Fruit fly (Drosophila melanogaster) whole organism, embryonic: ENCODE measurements around the gene shams.
A peak's percentile ranks its signal among the peaks of the same experiment; 100 is the strongest.

Source experiments
- Asciz ChIP-seq: fragments of 200-800 bp; sonication (Bioruptor generic); optimal IDR thresholded peaks from 2 replicates; lab custom pipeline; 2017; ENCODE audit warnings: missing biosample characterization, mild to moderate bottlenecking, missing genetic modification characterization, missing genetic modification reagents
- Bgb ChIP-seq: fragments of 200-800 bp; sonication (Bioruptor generic); IDR thresholded peaks from 2 replicates; pipeline ENCODE4 v1.3.6; 2022; ENCODE audit warnings: missing biosample characterization, missing genetic modification characterization; ENCODE audit not compliant: partially characterized antibody
- CG10209 ChIP-seq: fragments of 200-800 bp; sonication (Bioruptor generic); optimal IDR thresholded peaks from 3 replicates; lab custom pipeline; 2017; ENCODE audit warnings: missing biosample characterization, mild to moderate bottlenecking, missing genetic modification characterization, missing genetic modification reagents
- CG10654 ChIP-seq: fragments of 200-800 bp; sonication (Bioruptor generic); optimal IDR thresholded peaks from 2 replicates; lab custom pipeline; 2016; ENCODE audit warnings: missing biosample characterization, missing genetic modification characterization
- CG11695 ChIP-seq: fragments of 200-800 bp; sonication (Bioruptor generic); IDR thresholded peaks from 3 replicates; pipeline ENCODE4 v1.3.6; 2022; ENCODE audit warnings: missing biosample characterization, missing genetic modification characterization
- CG16863 ChIP-seq: fragments of 200-800 bp; sonication (Bioruptor generic); optimal IDR thresholded peaks from 3 replicates; lab custom pipeline; 2016; ENCODE audit warnings: missing biosample characterization, missing genetic modification characterization
- CG2712 ChIP-seq: fragments of 200-800 bp; optimal IDR thresholded peaks from 3 replicates; lab custom pipeline; 2019; ENCODE audit warnings: missing biosample characterization, mild to moderate bottlenecking, missing genetic modification characterization, moderate library complexity
- CG31365 ChIP-seq: fragments of 200-800 bp; sonication (Bioruptor generic); optimal IDR thresholded peaks from 2 replicates; lab custom pipeline; 2018; ENCODE audit warnings: missing biosample characterization, mild to moderate bottlenecking, missing genetic modification characterization
- CG31388 ChIP-seq: fragments of 200-800 bp; sonication (Bioruptor generic); optimal IDR thresholded peaks from 2 replicates; lab custom pipeline; 2016; ENCODE audit warnings: missing biosample characterization, missing genetic modification characterization
- CG31441 ChIP-seq: fragments of 200-800 bp; sonication (Bioruptor generic); IDR thresholded peaks from 2 replicates; pipeline ENCODE4 v1.3.6; 2022; ENCODE audit warnings: missing biosample characterization, missing genetic modification characterization
- CG3281 ChIP-seq: fragments of 200-800 bp; sonication (Bioruptor generic); optimal IDR thresholded peaks from 3 replicates; lab custom pipeline; 2017; ENCODE audit warnings: missing biosample characterization, mild to moderate bottlenecking, missing genetic modification characterization
- CG3847 ChIP-seq: fragments of 200-800 bp; sonication (Bioruptor generic); IDR thresholded peaks from 2 replicates; pipeline ENCODE4 v1.3.6; 2022; ENCODE audit warnings: missing biosample characterization, missing genetic modification characterization
- CG6854 ChIP-seq: fragments of 200-800 bp; sonication (Bioruptor generic); optimal IDR thresholded peaks from 3 replicates; lab custom pipeline; 2017; ENCODE audit warnings: missing biosample characterization, mild to moderate bottlenecking, missing genetic modification characterization
- CG7271 ChIP-seq: fragments of 200-800 bp; sonication (Bioruptor generic); optimal IDR thresholded peaks from 2 replicates; lab custom pipeline; 2018; ENCODE audit warnings: missing biosample characterization, mild to moderate bottlenecking, missing genetic modification characterization, moderate library complexity
- CG7372 ChIP-seq: fragments of 200-800 bp; sonication (Bioruptor generic); IDR thresholded peaks from 2 replicates; pipeline ENCODE4 v1.3.6; 2022; ENCODE audit warnings: missing biosample characterization, missing genetic modification characterization
- CG8290 ChIP-seq, 3 experiments: fragments of 200-800 bp; sonication (Bioruptor generic); optimal IDR thresholded peaks; 2 replicates each; lab custom pipeline; 2016 to 2019; ENCODE audit warnings: missing biosample characterization in 3 of 3, missing genetic modification characterization in 3 of 3, mild to moderate bottlenecking in 2 of 3, moderate library complexity in 1 of 3
- CG8359 ChIP-seq: fragments of 200-800 bp; sonication (Bioruptor generic); optimal IDR thresholded peaks from 2 replicates; lab custom pipeline; 2017; ENCODE audit warnings: missing biosample characterization, mild to moderate bottlenecking, missing genetic modification characterization, borderline replicate concordance
- CG8765 ChIP-seq: fragments of 200-800 bp; sonication (Bioruptor generic); IDR thresholded peaks from 2 replicates; pipeline ENCODE4 v1.3.6; 2022; ENCODE audit warnings: missing biosample characterization, missing genetic modification characterization
- CG8944 ChIP-seq: fragments of 200-800 bp; sonication (Bioruptor generic); optimal IDR thresholded peaks from 3 replicates; lab custom pipeline; 2016; ENCODE audit warnings: missing biosample characterization, missing genetic modification characterization
- CG9437 ChIP-seq: fragments of 200-800 bp; sonication (Bioruptor generic); optimal IDR thresholded peaks from 2 replicates; lab custom pipeline; 2018; ENCODE audit warnings: missing biosample characterization, mild to moderate bottlenecking, missing genetic modification characterization
- Chrac-16 ChIP-seq: fragments of 200-800 bp; sonication (Bioruptor generic); optimal IDR thresholded peaks from 3 replicates; lab custom pipeline; 2016; ENCODE audit warnings: missing biosample characterization, missing genetic modification characterization
- ERR ChIP-seq: fragments of 200-800 bp; sonication (Bioruptor generic); optimal IDR thresholded peaks from 2 replicates; lab custom pipeline; 2016; ENCODE audit warnings: missing biosample characterization, missing genetic modification characterization
- HmgD ChIP-seq: fragments of 200-800 bp; sonication (Bioruptor generic); optimal IDR thresholded peaks from 3 replicates; lab custom pipeline; 2016; ENCODE audit warnings: missing biosample characterization, missing genetic modification characterization
- Myb ChIP-seq: fragments of 200-800 bp; sonication (Bioruptor generic); optimal IDR thresholded peaks from 2 replicates; lab custom pipeline; 2016; ENCODE audit warnings: missing biosample characterization, missing genetic modification characterization
- NC2α ChIP-seq: fragments of 200-800 bp; sonication (Bioruptor generic); optimal IDR thresholded peaks from 2 replicates; lab custom pipeline; 2016; ENCODE audit warnings: missing biosample characterization, missing genetic modification characterization
- NK7.1 ChIP-seq: fragments of 200-800 bp; sonication (Bioruptor generic); optimal IDR thresholded peaks from 3 replicates; lab custom pipeline; 2016; ENCODE audit warnings: missing biosample characterization, missing genetic modification characterization
- Neu2 ChIP-seq: fragments of 200-800 bp; sonication (Bioruptor generic); optimal IDR thresholded peaks from 3 replicates; lab custom pipeline; 2016; ENCODE audit warnings: missing biosample characterization, missing genetic modification characterization, borderline replicate concordance
- Optix ChIP-seq: fragments of 200-800 bp; sonication (Bioruptor generic); IDR thresholded peaks from 3 replicates; pipeline ENCODE4 v1.3.6; 2022; ENCODE audit warnings: missing biosample characterization, missing genetic modification characterization
- Pdp1 ChIP-seq, 2 experiments: fragments of 200-800 bp; sonication (Bioruptor generic); optimal IDR thresholded peaks; 3 replicates each; lab custom pipeline; 2016; ENCODE audit warnings: missing biosample characterization in 2 of 2, missing genetic modification characterization in 2 of 2, mild to moderate bottlenecking in 1 of 2, moderate library complexity in 1 of 2
- Poxn ChIP-seq: fragments of 200-800 bp; sonication (Bioruptor generic); IDR thresholded peaks from 2 replicates; pipeline ENCODE4 v1.3.6; 2022; ENCODE audit warnings: missing biosample characterization, missing genetic modification characterization
- Spps ChIP-seq: fragments of 200-800 bp; sonication (Bioruptor generic); optimal IDR thresholded peaks from 2 replicates; lab custom pipeline; 2018; ENCODE audit warnings: missing biosample characterization, mild to moderate bottlenecking, missing genetic modification characterization
- YL-1 ChIP-seq: fragments of 200-800 bp; sonication (Bioruptor generic); optimal IDR thresholded peaks from 3 replicates; lab custom pipeline; 2017; ENCODE audit warnings: missing biosample characterization, mild to moderate bottlenecking, missing genetic modification characterization
- ase ChIP-seq: fragments of 200-800 bp; sonication (Bioruptor generic); IDR thresholded peaks from 3 replicates; pipeline ENCODE4 v1.3.6; 2022; ENCODE audit warnings: missing biosample characterization, missing genetic modification characterization
- bowl ChIP-seq: fragments of 200-800 bp; sonication (Bioruptor generic); IDR thresholded peaks from 2 replicates; pipeline ENCODE4 v1.3.6; 2022; ENCODE audit warnings: missing biosample characterization, missing genetic modification characterization
- cas ChIP-seq: fragments of 200-800 bp; sonication (Bioruptor generic); IDR thresholded peaks from 2 replicates; pipeline ENCODE4 v1.3.6; 2022; ENCODE audit warnings: missing biosample characterization, missing genetic modification characterization
- da ChIP-seq: fragments of 200-800 bp; sonication (Bioruptor generic); optimal IDR thresholded peaks from 2 replicates; lab custom pipeline; 2016; ENCODE audit warnings: missing biosample characterization, missing genetic modification characterization
- fru ChIP-seq: fragments of >200 bp; optimal IDR thresholded peaks from 2 replicates; lab custom pipeline; 2017
- jing ChIP-seq: fragments of 200-800 bp; sonication (Bioruptor generic); optimal IDR thresholded peaks from 2 replicates; lab custom pipeline; 2018; ENCODE audit warnings: missing biosample characterization, mild to moderate bottlenecking, missing genetic modification characterization
- lab ChIP-seq: fragments of 200-800 bp; sonication (Bioruptor generic); optimal IDR thresholded peaks from 3 replicates; lab custom pipeline; 2017; ENCODE audit warnings: missing biosample characterization, missing genetic modification characterization, mild to moderate bottlenecking, moderate library complexity, missing genetic modification reagents
- lbe ChIP-seq: fragments of 200-800 bp; sonication (Bioruptor generic); optimal IDR thresholded peaks from 2 replicates; lab custom pipeline; 2016; ENCODE audit warnings: missing biosample characterization, mild to moderate bottlenecking, missing genetic modification characterization
- lov ChIP-seq, 2 experiments: fragments of 200-800 bp in 1 of 2; fragments of >200 bp in 1 of 2; sonication (Bioruptor generic) in 1 of 2; IDR thresholded peaks in 1 of 2; optimal IDR thresholded peaks in 1 of 2; 2 replicates in 1 of 2; 3 replicates in 1 of 2; pipeline versions ENCODE4 v1.3.6 to Lab custom; 2017 to 2022; ENCODE audit warnings: missing biosample characterization in 1 of 2, missing genetic modification characterization in 1 of 2
- mirr ChIP-seq: fragments of 200-800 bp; sonication (Bioruptor generic); optimal IDR thresholded peaks from 3 replicates; lab custom pipeline; 2018; ENCODE audit warnings: missing biosample characterization, mild to moderate bottlenecking, missing genetic modification characterization
- nom ChIP-seq: fragments of 200-800 bp; sonication (Bioruptor generic); optimal IDR thresholded peaks from 2 replicates; lab custom pipeline; 2017; ENCODE audit warnings: missing biosample characterization, missing genetic modification characterization, mild to moderate bottlenecking, moderate library complexity, missing genetic modification reagents
- pita ChIP-seq: fragments of 200-800 bp; sonication (Bioruptor generic); optimal IDR thresholded peaks from 2 replicates; lab custom pipeline; 2017; ENCODE audit warnings: missing biosample characterization, mild to moderate bottlenecking, missing genetic modification characterization
- prd ChIP-seq, 3 experiments: fragments of >200 bp in 2 of 3; fragments of 200-800 bp in 1 of 3; sonication (Bioruptor generic) in 1 of 3; optimal IDR thresholded peaks in 2 of 3; IDR thresholded peaks in 1 of 3; 2 replicates in 2 of 3; 3 replicates in 1 of 3; pipeline versions ENCODE4 v1.3.6 to Lab custom; 2017 to 2022; ENCODE audit warnings: missing biosample characterization in 1 of 3, missing genetic modification characterization in 1 of 3
- ranshi ChIP-seq: fragments of 200-800 bp; sonication (Bioruptor generic); IDR thresholded peaks from 2 replicates; pipeline ENCODE4 v1.3.6; 2022; ENCODE audit warnings: missing biosample characterization, missing genetic modification characterization
- tio ChIP-seq: fragments of 200-800 bp; sonication (Bioruptor generic); optimal IDR thresholded peaks from 2 replicates; lab custom pipeline; 2017; ENCODE audit warnings: missing biosample characterization, missing genetic modification characterization, inconsistent platforms
- yki ChIP-seq: fragments of >200 bp; optimal IDR thresholded peaks from 3 replicates; lab custom pipeline; 2018

shams gene

DNA sequence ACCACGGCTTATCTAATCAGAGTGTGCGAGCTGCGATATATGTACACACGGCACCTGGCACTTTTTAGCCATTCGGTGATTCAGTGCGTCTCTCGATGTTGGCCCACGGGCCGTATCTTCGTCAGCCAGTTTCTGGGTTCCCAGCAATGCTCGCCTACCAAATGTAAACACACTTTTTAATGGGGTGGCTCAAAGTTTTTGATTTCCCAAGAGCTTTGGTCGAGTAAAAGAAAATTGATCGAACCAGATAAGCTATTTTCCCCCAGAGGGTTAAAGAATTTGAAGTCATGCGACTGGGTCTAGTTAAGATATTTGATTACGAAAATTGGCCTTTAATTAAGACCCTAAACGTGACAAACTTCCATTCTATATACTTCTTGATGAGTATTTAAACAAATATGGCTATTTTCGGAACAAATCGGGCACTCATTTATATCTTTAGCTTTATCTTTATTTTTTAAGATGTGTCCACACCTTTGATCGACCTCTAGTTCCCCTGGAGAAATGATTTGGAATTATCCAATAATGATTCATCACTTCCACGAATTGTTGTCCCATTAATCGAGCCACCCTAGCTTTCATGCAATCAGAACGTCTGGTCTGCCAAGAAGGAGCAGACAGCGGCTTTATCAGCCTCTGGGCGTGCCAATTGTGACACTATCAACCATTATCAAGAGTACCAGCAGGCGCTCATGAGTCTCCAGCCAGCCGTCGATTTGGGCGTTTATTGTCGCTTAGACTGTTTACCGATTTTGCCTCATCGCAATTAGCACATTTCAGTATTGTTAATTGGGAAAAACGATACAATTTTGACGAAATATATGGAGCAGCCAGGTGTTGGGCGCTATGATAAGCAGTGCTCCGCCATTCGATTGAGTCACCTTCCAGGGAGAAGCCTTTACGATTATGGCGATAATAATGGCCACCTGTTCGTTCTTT is 46.9 kb downstream of the shams start (continued):
- TF ChIP-seq tio (GFP tag; lab: Kevin White, UChicago) (no peak), jing (no peak), Poxn (no peak), mirr (GFP tag; lab: Kevin White, UChicago) (peak; percentile 84), CG7372 (GFP tag; lab: Robert Waterston, UW) (no peak), prd (optimal IDR thresholded peaks at IDR 0.05; lab: Kevin White, UChicago) (no peak), prd (GFP tag; IDR thresholded peaks at IDR 0.05; lab: Robert Waterston, UW) (no peak), CG3281 (GFP tag; lab: Kevin White, UChicago) (peak; percentile 72), CG10209 (GFP tag; lab: Kevin White, UChicago) (no peak), HmgD (GFP tag; lab: Kevin White, UChicago) (no peak), Myb (GFP tag; lab: Kevin White, UChicago) (peak; percentile 43), CG2712 (no peak), yki (no peak), lov (optimal IDR thresholded peaks at IDR 0.05; lab: Kevin White, UChicago) (no peak), lov (GFP tag; IDR thresholded peaks at IDR 0.05; lab: Robert Waterston, UW) (no peak), Neu2 (GFP tag; lab: Kevin White, UChicago) (no peak), Optix (GFP tag; lab: Robert Waterston, UW) (no peak), CG6854 (GFP tag; lab: Kevin White, UChicago) (peak; percentile 4), NK7.1 (GFP tag; lab: Kevin White, UChicago) (no peak), CG8765 (GFP tag; lab: Robert Waterston, UW) (no peak), ase (GFP tag; lab: Robert Waterston, UW) (no peak), CG8944 (GFP tag; lab: Kevin White, UChicago) (no peak), bowl (GFP tag; lab: Robert Waterston, UW) (no peak), CG31365 (tag; lab: Kevin White, UChicago) (no peak), CG10654 (GFP tag; lab: Kevin White, UChicago) (no peak), da (GFP tag; lab: Kevin White, UChicago) (no peak), Chrac-16 (GFP tag; lab: Kevin White, UChicago) (peak; percentile 13), NC2α (GFP tag; lab: Kevin White, UChicago) (no peak), YL-1 (GFP tag; lab: Kevin White, UChicago) (peak; percentile 23), Bgb (GFP tag; lab: Robert Waterston, UW) (0 out of 2 replicates have a peak, but pooled peaks have one; percentile 28), CG9437 (GFP tag; lab: Kevin White, UChicago) (peak; percentile 61), CG11695 (GFP tag; lab: Robert Waterston, UW) (no peak), CG31441 (GFP tag; lab: Robert Waterston, UW) (no peak), Pdp1 (GFP tag; optimal IDR thresholded peaks at IDR 0.05; lab: Kevin White, UChicago) (peak in 1 of 2 experiments; percentile 8), ranshi (GFP tag; lab: Robert Waterston, UW) (no peak), fru (lab: Kevin White, UChicago) (no peak), CG7271 (tag; lab: Kevin White, UChicago) (no peak), lbe (GFP tag; lab: Kevin White, UChicago) (peak; percentile 28), CG31388 (GFP tag; lab: Kevin White, UChicago) (no peak), nom (GFP tag; lab: Kevin White, UChicago) (no peak), CG8290 (GFP tag; optimal IDR thresholded peaks at IDR 0.05; lab: Kevin White, UChicago) (no peak), CG8290 (tag; optimal IDR thresholded peaks at IDR 0.05; lab: Kevin White, UChicago) (no peak), CG3847 (GFP tag; lab: Robert Waterston, UW) (no peak), Spps (tag; lab: Kevin White, UChicago) (no peak), CG8359 (GFP tag; lab: Kevin White, UChicago) (no peak), cas (GFP tag; lab: Robert Waterston, UW) (no peak), CG16863 (no peak), lab (GFP tag; lab: Kevin White, UChicago) (no peak), Asciz (GFP tag; lab: Kevin White, UChicago) (peak; percentile 13), pita (GFP tag; lab: Kevin White, UChicago) (no peak), ERR (no peak)
